Fruit fly (Drosophila melanogaster): ENCODE results near the gene CG34008.
A peak's percentile ranks its signal among the peaks of the same experiment; 100 is the strongest.

The CG34008 gene

dm6 chr3R:20560019-20560667 is 21.2 kb downstream of the CG34008 start, which contains the start of gene CG15922:
Gene CG15922 (minus strand): TSS chr3R:20560280.
- TF ChIP-seq Hr96 (GFP tag; optimal IDR thresholded peaks at IDR 0.05) (peak; percentile 11), CG1620 (GFP tag; optimal IDR thresholded peaks at IDR 0.05) (peak; percentile 15), CG11617 (GFP tag; optimal IDR thresholded peaks at IDR 0.05) (peak; percentile 5), kay (GFP tag; ENCODE audit: borderline replicate concordance) (peak; percentile 83), CG33017 (tag; optimal IDR thresholded peaks at IDR 0.05) (no peak), CG12768 (GFP tag; optimal IDR thresholded peaks at IDR 0.05) (peak; percentile 27), CG7045 (GFP tag; optimal IDR thresholded peaks at IDR 0.05) (no peak)

DNA sequence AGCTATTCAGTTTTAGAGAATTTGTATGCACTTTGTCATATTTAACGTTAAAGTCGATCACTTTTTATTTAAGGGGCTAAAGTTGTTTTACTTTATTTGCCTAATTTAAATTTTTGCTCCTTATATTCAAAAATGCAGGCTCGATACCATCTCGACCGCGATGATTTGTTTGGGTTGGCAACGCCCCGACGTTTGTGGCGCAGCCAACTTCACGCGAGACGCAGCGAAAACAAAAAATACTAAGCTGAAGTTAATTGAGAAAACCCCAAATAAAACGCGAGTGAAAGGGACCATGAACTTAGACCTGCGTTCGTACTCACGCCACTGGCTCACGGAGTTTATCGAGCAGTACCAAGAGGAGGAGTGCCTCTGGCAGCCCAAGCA is 23.2 kb downstream of the CG34008 start:
- TF ChIP-seq CG1620 (GFP tag; optimal IDR thresholded peaks at IDR 0.05) (peak; percentile 58), CG12768 (GFP tag; optimal IDR thresholded peaks at IDR 0.05) (peak; percentile 2), CG33017 (tag; optimal IDR thresholded peaks at IDR 0.05) (no peak), bab1 (GFP tag; optimal IDR thresholded peaks at IDR 0.05) (peak; percentile 8), CG7101 (tag; optimal IDR thresholded peaks at IDR 0.05) (peak; percentile 40)

DNA sequence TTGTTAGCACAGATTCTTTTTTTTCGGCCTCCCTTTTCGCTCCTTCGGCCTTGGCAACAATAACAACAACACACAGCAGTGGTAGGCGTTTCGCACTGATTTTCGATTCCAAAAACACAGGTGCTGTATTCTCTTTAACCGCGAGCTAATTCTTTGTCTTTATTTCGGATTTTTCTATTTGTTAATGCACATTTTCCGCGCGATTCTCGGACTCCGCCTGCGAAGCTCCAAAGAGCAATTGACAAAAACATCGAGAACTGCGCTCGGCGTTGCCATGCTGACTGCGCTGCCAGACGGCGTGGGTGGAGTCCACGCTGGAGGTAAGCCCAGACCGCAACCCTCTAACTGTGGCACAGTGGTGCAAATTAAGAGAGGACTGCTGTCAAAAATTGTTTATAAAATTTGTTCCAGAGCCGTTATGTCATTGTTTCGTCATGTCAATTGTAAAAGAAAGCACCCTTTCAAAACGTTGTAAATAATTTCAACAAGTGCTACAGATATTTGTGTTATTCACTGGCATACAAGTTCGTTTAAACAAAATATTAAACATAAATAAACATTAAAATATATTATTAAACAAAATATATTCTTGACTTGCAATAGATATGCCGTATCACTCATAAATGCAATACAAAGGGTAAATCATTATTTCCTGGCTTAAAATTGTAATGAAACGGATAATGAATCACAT is 23.8 kb downstream of the CG34008 start, which contains the start of the genes DPCoAC and CG5180:
DPCoAC (minus strand) TSS at position 253 of the 691 bp plus-strand sequence.
CG5180 (plus strand) TSS at position 516 of the 691 bp plus-strand sequence.
- TF ChIP-seq ovo (GFP tag; optimal IDR thresholded peaks at IDR 0.05) = peak; percentile 64
- TF ChIP-seq CG14711 (tag; optimal IDR thresholded peaks at IDR 0.05) = no peak
- TF ChIP-seq CG7101 (tag; optimal IDR thresholded peaks at IDR 0.05) = no peak
- no peak for TF ChIP-seq cnc (optimal IDR thresholded peaks at IDR 0.05)
- TF ChIP-seq CG11617 (GFP tag; optimal IDR thresholded peaks at IDR 0.05) = peak; percentile 74
- TF ChIP-seq CG7045 (GFP tag; optimal IDR thresholded peaks at IDR 0.05) = peak; percentile 51
- peak; percentile 70 for TF ChIP-seq CG1620 (GFP tag; optimal IDR thresholded peaks at IDR 0.05)
- TF ChIP-seq Hr96 (GFP tag; optimal IDR thresholded peaks at IDR 0.05) = peak; percentile 38
- peak; percentile 2 for TF ChIP-seq kay (GFP tag; ENCODE audit: borderline replicate concordance)
- TF ChIP-seq Crg-1 (GFP tag; optimal IDR thresholded peaks at IDR 0.05) = peak; percentile 41
- peak; percentile 70 for TF ChIP-seq Mnt (GFP tag; optimal IDR thresholded peaks at IDR 0.05)
- peak; percentile 64 for TF ChIP-seq Clk (GFP tag; optimal IDR thresholded peaks at IDR 0.05)
- peak; percentile 26 for TF ChIP-seq CG33017 (tag; optimal IDR thresholded peaks at IDR 0.05)
- TF ChIP-seq pad (GFP tag; optimal IDR thresholded peaks at IDR 0.05) = no peak
- peak; percentile 71 for TF ChIP-seq toe (GFP tag; optimal IDR thresholded peaks at IDR 0.05)
- peak; percentile 66 for TF ChIP-seq cic (GFP tag; optimal IDR thresholded peaks at IDR 0.05)
- TF ChIP-seq CG5204 (GFP tag; optimal IDR thresholded peaks at IDR 0.05) = peak; percentile 71
- TF ChIP-seq tj (GFP tag; optimal IDR thresholded peaks at IDR 0.05) = peak; percentile 28
- TF ChIP-seq bab1 (GFP tag; optimal IDR thresholded peaks at IDR 0.05) = peak; percentile 44
- peak; percentile 47 for TF ChIP-seq CG12768 (GFP tag; optimal IDR thresholded peaks at IDR 0.05)

DNA sequence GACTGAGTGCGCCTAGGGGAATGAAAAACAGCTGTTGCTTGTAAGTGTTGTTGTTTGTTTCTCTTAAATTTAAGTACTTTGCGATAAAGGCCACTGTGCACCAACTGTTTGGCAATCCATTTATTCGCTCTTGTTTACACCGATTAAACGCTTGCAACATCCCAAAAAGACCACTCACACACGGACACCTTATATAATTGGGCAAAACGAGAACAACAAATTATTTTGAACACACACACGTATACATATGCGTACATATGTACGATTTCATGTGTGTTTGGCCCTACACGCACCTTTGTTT is 24.3 kb downstream of the CG34008 start:
- TF ChIP-seq CG14711 (tag; optimal IDR thresholded peaks at IDR 0.05) = no peak
- TF ChIP-seq CG33017 (tag; optimal IDR thresholded peaks at IDR 0.05) = no peak
- no peak for TF ChIP-seq CG5204 (GFP tag; optimal IDR thresholded peaks at IDR 0.05)
- TF ChIP-seq CG11617 (GFP tag; optimal IDR thresholded peaks at IDR 0.05) = no peak
- no peak for TF ChIP-seq Hr96 (GFP tag; optimal IDR thresholded peaks at IDR 0.05)
- TF ChIP-seq CG12768 (GFP tag; optimal IDR thresholded peaks at IDR 0.05) = no peak
- no peak for TF ChIP-seq pad (GFP tag; optimal IDR thresholded peaks at IDR 0.05)
- no peak for TF ChIP-seq bab1 (GFP tag; optimal IDR thresholded peaks at IDR 0.05)
- no peak for TF ChIP-seq CG7101 (tag; optimal IDR thresholded peaks at IDR 0.05)

DNA sequence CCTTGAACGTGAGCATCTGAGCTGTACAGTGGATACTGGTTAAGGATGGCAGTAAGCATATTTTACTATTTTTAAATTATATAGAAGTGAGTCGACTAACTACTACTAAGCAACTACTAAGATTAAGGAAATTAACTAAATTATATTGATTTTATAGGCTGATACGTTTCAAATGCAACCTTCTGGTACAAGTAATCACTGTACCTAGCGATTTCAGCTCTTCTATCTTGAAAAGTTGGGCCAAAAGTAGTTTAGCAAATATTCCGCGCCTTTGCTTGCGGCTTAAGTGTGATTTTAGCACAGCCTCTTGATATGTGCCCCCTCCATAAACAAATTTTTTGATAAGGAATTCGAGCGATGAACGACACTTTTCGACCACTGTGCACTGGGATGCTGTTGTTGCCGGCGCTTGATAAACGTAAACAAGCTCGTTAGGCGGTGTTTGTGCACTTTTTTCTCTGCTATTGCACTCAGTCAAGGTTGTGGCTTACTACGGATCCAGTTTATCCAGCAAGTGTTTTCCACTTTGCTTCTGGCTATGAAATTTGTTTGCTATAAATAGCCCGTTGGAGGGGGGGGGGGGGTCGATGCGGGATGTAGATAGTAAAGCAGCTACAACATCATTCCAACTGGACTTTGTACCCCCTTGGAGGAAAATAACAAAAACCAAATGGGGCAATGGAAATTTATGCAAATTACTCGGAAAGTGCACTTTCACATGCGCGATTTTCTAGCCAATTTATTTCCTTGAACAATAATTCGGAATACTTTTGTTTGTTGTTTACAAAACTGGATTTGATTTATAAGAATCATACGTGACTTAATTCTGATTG is 24.8 kb downstream of the CG34008 start:
- TF ChIP-seq tj (GFP tag; optimal IDR thresholded peaks at IDR 0.05) (peak; percentile 42), CG11617 (GFP tag; optimal IDR thresholded peaks at IDR 0.05) (peak; percentile 81), CG1620 (GFP tag; optimal IDR thresholded peaks at IDR 0.05) (peak; percentile 54), Clk (GFP tag; optimal IDR thresholded peaks at IDR 0.05) (peak; percentile 62), CG7045 (GFP tag; optimal IDR thresholded peaks at IDR 0.05) (peak; percentile 84), CG14711 (tag; optimal IDR thresholded peaks at IDR 0.05) (peak; percentile 84), bab1 (GFP tag; optimal IDR thresholded peaks at IDR 0.05) (no peak), Hr96 (GFP tag; optimal IDR thresholded peaks at IDR 0.05) (peak; percentile 70), Mnt (GFP tag; optimal IDR thresholded peaks at IDR 0.05) (no peak), CG12768 (GFP tag; optimal IDR thresholded peaks at IDR 0.05) (peak; percentile 88), CG5204 (GFP tag; optimal IDR thresholded peaks at IDR 0.05) (peak; percentile 88), cnc (optimal IDR thresholded peaks at IDR 0.05) (peak in 1 of 2 experiments; percentile 23), ovo (GFP tag; optimal IDR thresholded peaks at IDR 0.05) (peak; percentile 25), kay (GFP tag; ENCODE audit: borderline replicate concordance) (peak; percentile 77), CG33017 (tag; optimal IDR thresholded peaks at IDR 0.05) (peak; percentile 91), Crg-1 (GFP tag; optimal IDR thresholded peaks at IDR 0.05) (peak; percentile 43), CG7101 (tag; optimal IDR thresholded peaks at IDR 0.05) (peak; percentile 86), cic (GFP tag; optimal IDR thresholded peaks at IDR 0.05) (peak; percentile 90), pad (GFP tag; optimal IDR thresholded peaks at IDR 0.05) (peak; percentile 62), toe (GFP tag; optimal IDR thresholded peaks at IDR 0.05) (peak; percentile 55)

All from whole organism, adult.